Fruit fly (Drosophila melanogaster): Measurements from ENCODE around the gene CG16721.

The CG16721 gene

dm6 chrX:5900146-5901093 lies 20.8 kb downstream of the CG16721 start, which contains the start of gene Act5C (continued):
- peak; percentile 91 for TF ChIP-seq CG10267 (tag; optimal IDR thresholded peaks at IDR 0.05)
- TF ChIP-seq CG4424 (GFP tag; optimal IDR thresholded peaks at IDR 0.05) = peak; percentile 92
- peak; percentile 93 for TF ChIP-seq chm (GFP tag; IDR thresholded peaks at IDR 0.05)
- TF ChIP-seq CG2129 (GFP tag; IDR thresholded peaks at IDR 0.05; ENCODE audit: partially characterized antibody) = no peak

- TF ChIP-seq jigr1 (GFP tag; IDR thresholded peaks at IDR 0.05) (no peak), ttk (GFP tag; IDR thresholded peaks at IDR 0.05) (no peak), CG14441 (GFP tag; IDR thresholded peaks at IDR 0.05) (no peak), luna (GFP tag; optimal IDR thresholded peaks at IDR 0.05) (no peak), CG2712 (tag; optimal IDR thresholded peaks at IDR 0.05) (peak; percentile 4), Hr3 (GFP tag; optimal IDR thresholded peaks at IDR 0.05) (no peak), CG8944 (GFP tag; optimal IDR thresholded peaks at IDR 0.05) (peak; percentile 0), CG3407 (GFP tag; optimal IDR thresholded peaks at IDR 0.05) (peak; percentile 2), CG4617 (GFP tag; optimal IDR thresholded peaks at IDR 0.05; ENCODE audit: borderline replicate concordance) (no peak), sug (tag; optimal IDR thresholded peaks at IDR 0.05) (no peak), gfzf (GFP tag; optimal IDR thresholded peaks at IDR 0.05) (no peak), eve (GFP tag; optimal IDR thresholded peaks at IDR 0.05) (no peak), CG11398 (GFP tag; optimal IDR thresholded peaks at IDR 0.05) (peak; percentile 60), trh (GFP tag; optimal IDR thresholded peaks at IDR 0.05) (no peak), dimm (GFP tag; IDR thresholded peaks at IDR 0.05) (no peak), usp (GFP tag; optimal IDR thresholded peaks at IDR 0.05) (no peak), CG30403 (GFP tag; optimal IDR thresholded peaks at IDR 0.05) (no peak), H15 (GFP tag; IDR thresholded peaks at IDR 0.05) (no peak), zen (tag; optimal IDR thresholded peaks at IDR 0.05) (peak; percentile 5), Jarid2 (GFP tag; optimal IDR thresholded peaks at IDR 0.05) (peak; percentile 76), mld (GFP tag; IDR thresholded peaks at IDR 0.05; ENCODE audit: partially characterized antibody) (no peak), pan (optimal IDR thresholded peaks at IDR 0.05) (no peak), pan (GFP tag; optimal IDR thresholded peaks at IDR 0.05 in 1 of 2, IDR thresholded peaks at IDR 0.05 in 1 of 2) (peak in 1 of 2 experiments; percentile 43), CG10959 (GFP tag; IDR thresholded peaks at IDR 0.05) (no peak; the same call in 1 of the 2 replicates), CG11696 (GFP tag; IDR thresholded peaks at IDR 0.05) (0 out of 2 replicates have a peak, but pooled peaks have one; percentile 11), grn (GFP tag; optimal IDR thresholded peaks at IDR 0.05) (no peak), Trl (optimal IDR thresholded peaks at IDR 0.05) (peak; percentile 65), Trl (GFP tag; optimal IDR thresholded peaks at IDR 0.05) (peak; percentile 29), kah (GFP tag; optimal IDR thresholded peaks at IDR 0.05) (peak; percentile 24), CrebB (tag; optimal IDR thresholded peaks at IDR 0.05) (no peak), Nf-YB (GFP tag; optimal IDR thresholded peaks at IDR 0.05) (peak; percentile 4), zfh1 (GFP tag; IDR thresholded peaks at IDR 0.05) (peak; percentile 37; the same call in 1 of the 3 replicates), Myb (GFP tag; optimal IDR thresholded peaks at IDR 0.05) (no peak), Elba2 (GFP tag; optimal IDR thresholded peaks at IDR 0.05) (no peak), ems (GFP tag; optimal IDR thresholded peaks at IDR 0.05) (no peak), CG2129 (GFP tag; IDR thresholded peaks at IDR 0.05; ENCODE audit: partially characterized antibody) (no peak), Antp (GFP tag; optimal IDR thresholded peaks at IDR 0.05) (peak; percentile 25), fd3F (GFP tag; optimal IDR thresholded peaks at IDR 0.05) (no peak), nerfin-1 (tag; optimal IDR thresholded peaks at IDR 0.05) (peak; percentile 29), B-H2 (GFP tag; optimal IDR thresholded peaks at IDR 0.05) (peak; percentile 34), Chrac-16 (GFP tag; optimal IDR thresholded peaks at IDR 0.05) (no peak), exex (tag; optimal IDR thresholded peaks at IDR 0.05) (no peak), CG7963 (GFP tag; IDR thresholded peaks at IDR 0.05; ENCODE audit: partially characterized antibody) (no peak), Tbp (GFP tag; optimal IDR thresholded peaks at IDR 0.05) (no peak)
Observed at dm6 chrX:5901628-5902213, 22.1 kb downstream of the CG16721 start.
